Worm (Caenorhabditis elegans): Measurements from ENCODE around the gene sco-1.

sco-1 gene

DNA sequence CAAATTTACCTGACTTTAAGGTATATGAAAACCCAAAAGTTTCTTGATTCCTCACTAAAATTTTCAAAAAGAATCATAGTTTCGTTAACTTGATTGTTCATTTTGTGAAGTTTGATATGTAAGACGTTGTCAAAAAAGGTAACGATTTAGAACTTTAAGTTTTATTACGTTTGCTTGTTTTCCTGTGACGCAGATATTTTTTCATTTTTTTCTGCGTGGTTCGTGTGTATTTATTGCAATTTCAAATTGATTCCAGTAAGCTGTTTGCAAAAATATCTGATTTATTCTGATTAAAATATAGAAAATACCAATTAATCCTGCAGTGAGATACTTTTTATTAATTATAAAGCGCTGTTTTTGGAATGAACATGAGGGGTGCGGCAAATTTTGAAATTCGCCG is 16.6 kb downstream of the sco-1 start, which contains the start of gene srw-40:
srw-40 (minus strand) TSS at position 101 of the 400 bp plus-strand sequence.
- no peak for TF ChIP-seq ets-4 (tag; optimal IDR thresholded peaks at IDR 0.05)
- no peak for TF ChIP-seq hlh-6 (tag; optimal IDR thresholded peaks at IDR 0.05)
- no peak for TF ChIP-seq madf-2 (tag; optimal IDR thresholded peaks at IDR 0.05)
- no peak for TF ChIP-seq hlh-15 (tag; optimal IDR thresholded peaks at IDR 0.05)
- TF ChIP-seq syd-9 (tag; optimal IDR thresholded peaks at IDR 0.05): no peak
- TF ChIP-seq ref-2 (tag; optimal IDR thresholded peaks at IDR 0.05): no peak
- TF ChIP-seq ceh-9 (tag; optimal IDR thresholded peaks at IDR 0.05): no peak
- no peak for TF ChIP-seq lim-6 (tag; optimal IDR thresholded peaks at IDR 0.05)
- TF ChIP-seq ceh-6 (GFP tag; optimal IDR thresholded peaks at IDR 0.05): no peak
- TF ChIP-seq K09A11.1 (tag; optimal IDR thresholded peaks at IDR 0.05; ENCODE audit: insufficient read depth): no peak
- TF ChIP-seq C08G9.2 (tag; optimal IDR thresholded peaks at IDR 0.05): no peak
- no peak for TF ChIP-seq unc-3 (GFP tag; conservative IDR thresholded peaks at IDR 0.05)
- TF ChIP-seq unc-3 (tag; optimal IDR thresholded peaks at IDR 0.05): no peak
- no peak for TF ChIP-seq odd-2 (tag; optimal IDR thresholded peaks at IDR 0.05)
- no peak for TF ChIP-seq ceh-22 (tag; optimal IDR thresholded peaks at IDR 0.05)

DNA sequence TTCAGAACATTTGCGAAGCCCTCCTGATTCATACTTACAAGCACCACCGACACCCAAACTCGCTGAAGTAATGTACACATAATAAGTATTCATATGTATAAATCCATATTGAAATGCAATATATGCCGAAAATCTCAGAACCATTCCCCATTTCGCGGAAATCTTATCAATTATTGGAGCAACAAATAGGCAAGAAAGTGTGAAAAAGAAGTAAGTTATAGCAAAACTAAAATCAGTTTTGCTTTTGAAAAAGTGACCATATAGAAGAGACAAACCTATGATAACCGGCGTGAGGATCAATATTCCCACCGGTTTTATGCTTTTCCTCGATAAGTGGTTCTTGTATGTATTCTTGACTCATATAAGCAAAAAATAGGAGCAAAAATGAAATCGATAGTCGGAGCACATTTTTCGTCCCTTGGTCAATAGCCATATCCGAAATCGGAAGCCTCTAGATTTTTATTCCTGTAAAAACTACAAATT is 20.1 kb downstream of the sco-1 start, which contains the start of gene Y52E8A.6:
Y52E8A.6 (minus strand) TSS at position 433 of the 483 bp plus-strand sequence.
- TF ChIP-seq ttx-3 (tag; optimal IDR thresholded peaks at IDR 0.05): no peak
- TF ChIP-seq pqm-1 (tag; optimal IDR thresholded peaks at IDR 0.05): no peak
- TF ChIP-seq unc-42 (tag; optimal IDR thresholded peaks at IDR 0.05): no peak
- TF ChIP-seq T23F11.4 (GFP tag; optimal IDR thresholded peaks at IDR 0.05): no peak
- no peak for TF ChIP-seq elt-4 (tag; optimal IDR thresholded peaks at IDR 0.05)
- no peak for TF ChIP-seq ceh-22 (tag; optimal IDR thresholded peaks at IDR 0.05)
- TF ChIP-seq ahr-1 (tag; optimal IDR thresholded peaks at IDR 0.05): no peak
- no peak for TF ChIP-seq madf-2 (tag; optimal IDR thresholded peaks at IDR 0.05)
- no peak for TF ChIP-seq pax-1 (tag; optimal IDR thresholded peaks at IDR 0.05)

DNA sequence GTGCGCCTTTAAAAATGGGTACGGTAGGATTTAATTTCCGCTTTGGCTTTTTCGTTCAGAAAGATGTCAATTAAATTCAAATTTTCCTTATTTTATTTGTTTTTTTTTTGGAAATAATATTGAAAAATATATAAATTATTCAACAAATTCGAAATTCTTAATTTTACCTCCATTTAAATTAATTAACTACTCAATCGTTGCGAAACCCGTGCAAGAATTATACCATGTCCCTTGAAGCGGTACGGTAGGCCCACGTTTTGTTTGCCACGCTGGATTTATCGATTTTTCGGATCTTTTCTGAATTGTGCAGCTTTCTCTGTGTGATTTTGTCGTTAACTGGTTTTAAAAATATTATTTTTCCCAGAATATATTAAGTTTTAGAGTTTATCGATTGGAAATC is 21.0 kb downstream of the sco-1 start, which contains the start of gene Y52E8A.2:
Y52E8A.2 (plus strand) TSS at position 382 of the 400 bp plus-strand sequence.
- no peak for TF ChIP-seq rnt-1 (tag; optimal IDR thresholded peaks at IDR 0.05)
- no peak for TF ChIP-seq lin-11 (tag; optimal IDR thresholded peaks at IDR 0.05)
- no peak for TF ChIP-seq nhr-11 (tag; optimal IDR thresholded peaks at IDR 0.05)
- TF ChIP-seq ceh-18 (tag; optimal IDR thresholded peaks at IDR 0.05): no peak
- TF ChIP-seq madf-2 (tag; optimal IDR thresholded peaks at IDR 0.05): no peak
- TF ChIP-seq ahr-1 (tag; optimal IDR thresholded peaks at IDR 0.05): no peak
- TF ChIP-seq pax-1 (tag; optimal IDR thresholded peaks at IDR 0.05): no peak
- no peak for TF ChIP-seq nhr-232 (tag; optimal IDR thresholded peaks at IDR 0.05)
- no peak for TF ChIP-seq unc-42 (tag; optimal IDR thresholded peaks at IDR 0.05)
- TF ChIP-seq hlh-6 (tag; optimal IDR thresholded peaks at IDR 0.05): no peak
- TF ChIP-seq pag-3 (tag; optimal IDR thresholded peaks at IDR 0.05; ENCODE audit: borderline replicate concordance): no peak
- TF ChIP-seq eyg-1 (tag; optimal IDR thresholded peaks at IDR 0.05): no peak
- TF ChIP-seq ets-4 (tag; optimal IDR thresholded peaks at IDR 0.05): no peak
- no peak for TF ChIP-seq elt-4 (tag; optimal IDR thresholded peaks at IDR 0.05)
- TF ChIP-seq ceh-2 (tag; optimal IDR thresholded peaks at IDR 0.05): no peak
- TF ChIP-seq pha-2 (tag; optimal IDR thresholded peaks at IDR 0.05): no peak
- no peak for TF ChIP-seq odd-2 (tag; optimal IDR thresholded peaks at IDR 0.05)

DNA sequence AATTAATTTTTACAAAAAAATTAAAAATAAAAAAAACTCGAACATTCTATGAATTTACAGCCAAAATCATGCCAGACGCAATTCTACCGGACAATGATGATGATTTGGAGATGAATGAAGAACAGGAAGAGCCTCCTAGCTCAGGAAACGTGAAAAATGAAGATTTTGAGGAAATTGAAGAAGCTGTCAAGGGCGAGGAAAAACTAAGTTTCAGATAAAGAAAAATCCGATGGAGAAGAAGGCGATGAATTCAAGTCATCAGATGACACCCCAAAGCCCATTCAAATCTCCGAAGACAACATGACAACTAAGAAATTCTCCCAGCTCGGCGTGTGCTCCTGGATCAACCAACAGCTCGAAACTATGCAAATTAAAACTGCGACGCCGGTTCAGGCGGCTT is 22.3 kb downstream of the sco-1 start, which contains the start of gene Y52E8A.1:
Y52E8A.1 (plus strand) TSS at position 301 of the 400 bp plus-strand sequence.
- no peak for TF ChIP-seq hlh-15 (tag; optimal IDR thresholded peaks at IDR 0.05)
- TF ChIP-seq pqm-1 (tag; optimal IDR thresholded peaks at IDR 0.05): no peak
- no peak for TF ChIP-seq ceh-19 (GFP tag; optimal IDR thresholded peaks at IDR 0.05)
- TF ChIP-seq unc-55 (GFP tag; optimal IDR thresholded peaks at IDR 0.05): no peak
- no peak for TF ChIP-seq ets-4 (tag; optimal IDR thresholded peaks at IDR 0.05)
- TF ChIP-seq pros-1 (tag; optimal IDR thresholded peaks at IDR 0.05): no peak
- TF ChIP-seq tbx-2 (tag; optimal IDR thresholded peaks at IDR 0.05): no peak
- no peak for TF ChIP-seq eyg-1 (tag; optimal IDR thresholded peaks at IDR 0.05)
- no peak for TF ChIP-seq elt-4 (tag; optimal IDR thresholded peaks at IDR 0.05)
- no peak for TF ChIP-seq ref-2 (tag; optimal IDR thresholded peaks at IDR 0.05)
- no peak for TF ChIP-seq elt-2 (tag; optimal IDR thresholded peaks at IDR 0.05)
- no peak for TF ChIP-seq fkh-6 (tag; optimal IDR thresholded peaks at IDR 0.05)
- no peak for TF ChIP-seq ceh-34 (tag; optimal IDR thresholded peaks at IDR 0.05)
